Fruit fly (Drosophila melanogaster) whole organism, embryonic: ENCODE results near the gene PolD3.

Source experiments
- Antp ChIP-seq: fragments of 200-800 bp; sonication (Bioruptor generic); optimal IDR thresholded peaks from 3 replicates; lab custom pipeline; 2016; ENCODE audit warnings: missing biosample characterization, missing genetic modification characterization
- Bdp1 ChIP-seq: fragments of 200-800 bp; sonication (Bioruptor generic); optimal IDR thresholded peaks from 3 replicates; lab custom pipeline; 2016; ENCODE audit warnings: missing biosample characterization, missing genetic modification characterization
- BtbVII ChIP-seq: fragments of 200-800 bp; sonication (Bioruptor generic); optimal IDR thresholded peaks from 3 replicates; lab custom pipeline; 2017; ENCODE audit warnings: missing biosample characterization, mild to moderate bottlenecking, missing genetic modification characterization
- CG10462 ChIP-seq: fragments of 200-800 bp; sonication (Bioruptor generic); optimal IDR thresholded peaks from 2 replicates; lab custom pipeline; 2016; ENCODE audit warnings: missing biosample characterization, missing genetic modification characterization
- CG10654 ChIP-seq: fragments of 200-800 bp; sonication (Bioruptor generic); optimal IDR thresholded peaks from 2 replicates; lab custom pipeline; 2016; ENCODE audit warnings: missing biosample characterization, missing genetic modification characterization
- CG11247 ChIP-seq: fragments of 200-800 bp; sonication (Bioruptor generic); IDR thresholded peaks from 2 replicates; pipeline ENCODE4 v1.3.6; 2022; ENCODE audit warnings: missing biosample characterization, missing genetic modification characterization
- CG13296 ChIP-seq: fragments of 200-800 bp; sonication (Bioruptor generic); optimal IDR thresholded peaks from 3 replicates; lab custom pipeline; 2018; ENCODE audit warnings: missing biosample characterization, mild to moderate bottlenecking, missing genetic modification characterization
- CG14710 ChIP-seq: fragments of 200-800 bp; sonication (Bioruptor generic); optimal IDR thresholded peaks from 3 replicates; lab custom pipeline; 2019; ENCODE audit warnings: missing biosample characterization, mild to moderate bottlenecking, missing genetic modification characterization, moderate library complexity
- CG16813 ChIP-seq: fragments of 200-800 bp; sonication (Bioruptor generic); IDR thresholded peaks from 3 replicates; pipeline ENCODE4 v1.3.6; 2022; ENCODE audit warnings: missing biosample characterization, missing genetic modification characterization; ENCODE audit not compliant: partially characterized antibody
- CG17359 ChIP-seq: fragments of 200-800 bp; sonication (Bioruptor generic); optimal IDR thresholded peaks from 3 replicates; lab custom pipeline; 2018; ENCODE audit warnings: missing biosample characterization, mild to moderate bottlenecking, missing genetic modification characterization, moderate library complexity
- CG17385 ChIP-seq: fragments of 200-800 bp; sonication (Bioruptor generic); optimal IDR thresholded peaks from 3 replicates; lab custom pipeline; 2018; ENCODE audit warnings: missing biosample characterization, mild to moderate bottlenecking, missing genetic modification characterization
- CG32772 ChIP-seq: fragments of 200-800 bp; sonication (Bioruptor generic); IDR thresholded peaks from 2 replicates; pipeline ENCODE4 v1.3.6; 2022; ENCODE audit warnings: missing biosample characterization, missing genetic modification characterization
- CG34224 ChIP-seq: fragments of 200-800 bp; sonication (Bioruptor generic); IDR thresholded peaks from 3 replicates; pipeline ENCODE4 v1.3.6; 2022; ENCODE audit warnings: missing biosample characterization, missing genetic modification characterization; ENCODE audit not compliant: partially characterized antibody
- CG6683 ChIP-seq: fragments of 200-800 bp; sonication (Bioruptor generic); optimal IDR thresholded peaks from 2 replicates; lab custom pipeline; 2017; ENCODE audit warnings: missing biosample characterization, mild to moderate bottlenecking, missing genetic modification characterization, missing genetic modification reagents
- CG6854 ChIP-seq: fragments of 200-800 bp; sonication (Bioruptor generic); optimal IDR thresholded peaks from 3 replicates; lab custom pipeline; 2017; ENCODE audit warnings: missing biosample characterization, mild to moderate bottlenecking, missing genetic modification characterization
- CG7271 ChIP-seq: fragments of 200-800 bp; sonication (Bioruptor generic); optimal IDR thresholded peaks from 2 replicates; lab custom pipeline; 2018; ENCODE audit warnings: missing biosample characterization, mild to moderate bottlenecking, missing genetic modification characterization, moderate library complexity
- CG8478 ChIP-seq: fragments of >200 bp; optimal IDR thresholded peaks from 2 replicates; lab custom pipeline; 2018
- CG8944 ChIP-seq: fragments of 200-800 bp; sonication (Bioruptor generic); optimal IDR thresholded peaks from 3 replicates; lab custom pipeline; 2016; ENCODE audit warnings: missing biosample characterization, missing genetic modification characterization
- Dbx ChIP-seq: fragments of 200-800 bp; sonication (Bioruptor generic); IDR thresholded peaks from 3 replicates; pipeline ENCODE4 v1.3.6; 2022; ENCODE audit warnings: missing biosample characterization, missing genetic modification characterization
- Dek ChIP-seq: fragments of 200-800 bp; sonication (Bioruptor generic); optimal IDR thresholded peaks from 3 replicates; lab custom pipeline; 2019; ENCODE audit warnings: missing biosample characterization, mild to moderate bottlenecking, missing genetic modification characterization, moderate library complexity
- Dfd ChIP-seq, 2 experiments: fragments of >200 bp; optimal IDR thresholded peaks; 2 replicates each; lab custom pipeline; 2017; ENCODE audit warnings: missing biosample characterization in 2 of 2, missing genetic modification characterization in 2 of 2
- Eip74EF ChIP-seq, 2 experiments: fragments of 200-800 bp in 1 of 2; fragments of >200 bp in 1 of 2; sonication (Bioruptor generic) in 1 of 2; optimal IDR thresholded peaks; 2 replicates each; lab custom pipeline; 2017 to 2019; ENCODE audit warnings: missing biosample characterization in 2 of 2, missing genetic modification characterization in 2 of 2, mild to moderate bottlenecking in 1 of 2, moderate library complexity in 1 of 2
- Elba2 ChIP-seq: fragments of 200-800 bp; sonication (Bioruptor generic); optimal IDR thresholded peaks from 3 replicates; lab custom pipeline; 2016; ENCODE audit warnings: missing biosample characterization, missing genetic modification characterization
- Lim3 ChIP-seq: fragments of 200-800 bp; sonication (Bioruptor generic); IDR thresholded peaks from 2 replicates; pipeline ENCODE4 v1.3.6; 2022; ENCODE audit warnings: missing biosample characterization, missing genetic modification characterization
- Med ChIP-seq: fragments of 200-800 bp; sonication (Bioruptor generic); peaks from one replicate; lab custom pipeline; 2016; ENCODE audit warnings: missing biosample characterization, missing genetic modification characterization, mild to moderate bottlenecking, inconsistent platforms, moderate library complexity
- Meics ChIP-seq: fragments of 200-800 bp; sonication (Bioruptor generic); optimal IDR thresholded peaks from 2 replicates; lab custom pipeline; 2017; ENCODE audit warnings: missing biosample characterization, mild to moderate bottlenecking, missing genetic modification characterization
- Opbp ChIP-seq: fragments of 200-800 bp; sonication (Bioruptor generic); IDR thresholded peaks from 3 replicates; pipeline ENCODE4 v1.3.6; 2022; ENCODE audit warnings: missing biosample characterization, missing genetic modification characterization; ENCODE audit not compliant: partially characterized antibody
- Usf ChIP-seq: fragments of 200-800 bp; sonication (Bioruptor generic); optimal IDR thresholded peaks from 2 replicates; lab custom pipeline; 2017; ENCODE audit warnings: missing genotype, missing biosample characterization, missing genetic modification characterization
- ap ChIP-seq: fragments of 200-800 bp; sonication (Bioruptor generic); IDR thresholded peaks from 2 replicates; pipeline ENCODE4 v1.3.6; 2022; ENCODE audit warnings: missing biosample characterization, missing genetic modification characterization
- bab2 ChIP-seq: fragments of 200-800 bp; sonication (Bioruptor generic); optimal IDR thresholded peaks from 2 replicates; lab custom pipeline; 2016; ENCODE audit warnings: missing biosample characterization, missing genetic modification characterization
- bbx ChIP-seq: fragments of 200-800 bp; sonication (Bioruptor generic); IDR thresholded peaks from 2 replicates; pipeline ENCODE4 v1.3.6; 2022; ENCODE audit warnings: missing biosample characterization, missing genetic modification characterization; ENCODE audit not compliant: partially characterized antibody
- dan ChIP-seq: fragments of 200-800 bp; sonication (Bioruptor generic); IDR thresholded peaks from 2 replicates; pipeline ENCODE4 v1.3.6; 2022; ENCODE audit warnings: missing biosample characterization, missing genetic modification characterization
- en ChIP-seq: fragments of 200-800 bp; sonication (Bioruptor generic); optimal IDR thresholded peaks from 2 replicates; lab custom pipeline; 2016; ENCODE audit warnings: missing biosample characterization, missing genetic modification characterization
- eyg ChIP-seq: fragments of 200-800 bp; sonication (Bioruptor generic); optimal IDR thresholded peaks from 3 replicates; lab custom pipeline; 2016; ENCODE audit warnings: missing biosample characterization, missing genetic modification characterization
- fru ChIP-seq: fragments of >200 bp; optimal IDR thresholded peaks from 2 replicates; lab custom pipeline; 2017
- grn ChIP-seq: fragments of 200-800 bp; sonication (Bioruptor generic); optimal IDR thresholded peaks from 3 replicates; lab custom pipeline; 2017; ENCODE audit warnings: missing biosample characterization, missing genetic modification characterization
- hb ChIP-seq: fragments of 200-800 bp; sonication (Bioruptor generic); IDR thresholded peaks from 3 replicates; pipeline ENCODE4 v1.3.6; 2022; ENCODE audit warnings: missing biosample characterization, missing genetic modification characterization; ENCODE audit not compliant: partially characterized antibody
- ind ChIP-seq: fragments of 200-800 bp; sonication (Bioruptor generic); optimal IDR thresholded peaks from 3 replicates; lab custom pipeline; 2016; ENCODE audit warnings: missing biosample characterization, missing genetic modification characterization
- jumu ChIP-seq: fragments of 200-800 bp; sonication (Bioruptor generic); optimal IDR thresholded peaks from 3 replicates; lab custom pipeline; 2016; ENCODE audit warnings: missing biosample characterization, missing genetic modification characterization
- ken ChIP-seq: fragments of 200-800 bp; sonication (Bioruptor generic); IDR thresholded peaks from 3 replicates; pipeline ENCODE4 v1.3.6; 2022; ENCODE audit warnings: missing biosample characterization, missing genetic modification characterization
- lbe ChIP-seq: fragments of 200-800 bp; sonication (Bioruptor generic); optimal IDR thresholded peaks from 2 replicates; lab custom pipeline; 2016; ENCODE audit warnings: missing biosample characterization, mild to moderate bottlenecking, missing genetic modification characterization
- lilli ChIP-seq: fragments of 200-800 bp; sonication (Bioruptor generic); optimal IDR thresholded peaks from 3 replicates; lab custom pipeline; 2016; ENCODE audit warnings: missing biosample characterization, missing genetic modification characterization
- maf-S ChIP-seq: fragments of 200-800 bp; sonication (Bioruptor generic); optimal IDR thresholded peaks from 2 replicates; lab custom pipeline; 2016; ENCODE audit warnings: missing biosample characterization, missing genetic modification characterization
- mirr ChIP-seq: fragments of 200-800 bp; sonication (Bioruptor generic); optimal IDR thresholded peaks from 3 replicates; lab custom pipeline; 2018; ENCODE audit warnings: missing biosample characterization, mild to moderate bottlenecking, missing genetic modification characterization
- oc ChIP-seq: fragments of 200-800 bp; sonication (Bioruptor generic); optimal IDR thresholded peaks from 2 replicates; lab custom pipeline; 2018; ENCODE audit warnings: missing biosample characterization, mild to moderate bottlenecking, missing genetic modification characterization, moderate library complexity
- pan ChIP-seq, 4 experiments: fragments of >200 bp in 3 of 4; fragments of 200-800 bp in 1 of 4; sonication (Bioruptor generic) in 1 of 4; optimal IDR thresholded peaks in 3 of 4; IDR thresholded peaks in 1 of 4; 2 replicates each; pipeline versions ENCODE4 v1.3.6 to Lab custom; 2017 to 2022; ENCODE audit warnings: missing biosample characterization in 2 of 4, missing genetic modification characterization in 2 of 4, mixed read lengths in 1 of 4
- phol ChIP-seq: fragments of 200-800 bp; sonication (Bioruptor generic); optimal IDR thresholded peaks from 3 replicates; lab custom pipeline; 2018; ENCODE audit warnings: missing biosample characterization, mild to moderate bottlenecking, missing genetic modification characterization, moderate library complexity
- prd ChIP-seq, 3 experiments: fragments of >200 bp in 2 of 3; fragments of 200-800 bp in 1 of 3; sonication (Bioruptor generic) in 1 of 3; optimal IDR thresholded peaks in 2 of 3; IDR thresholded peaks in 1 of 3; 2 replicates in 2 of 3; 3 replicates in 1 of 3; pipeline versions ENCODE4 v1.3.6 to Lab custom; 2017 to 2022; ENCODE audit warnings: missing biosample characterization in 1 of 3, missing genetic modification characterization in 1 of 3
- sima ChIP-seq: fragments of 200-800 bp; sonication (Bioruptor generic); optimal IDR thresholded peaks from 2 replicates; lab custom pipeline; 2016; ENCODE audit warnings: missing biosample characterization, missing genetic modification characterization
- vvl ChIP-seq: fragments of 200-800 bp; sonication (Bioruptor generic); IDR thresholded peaks from 2 replicates; pipeline ENCODE4 v1.3.6; 2022; ENCODE audit warnings: missing biosample characterization, missing genetic modification characterization

Gene PolD3

DNA sequence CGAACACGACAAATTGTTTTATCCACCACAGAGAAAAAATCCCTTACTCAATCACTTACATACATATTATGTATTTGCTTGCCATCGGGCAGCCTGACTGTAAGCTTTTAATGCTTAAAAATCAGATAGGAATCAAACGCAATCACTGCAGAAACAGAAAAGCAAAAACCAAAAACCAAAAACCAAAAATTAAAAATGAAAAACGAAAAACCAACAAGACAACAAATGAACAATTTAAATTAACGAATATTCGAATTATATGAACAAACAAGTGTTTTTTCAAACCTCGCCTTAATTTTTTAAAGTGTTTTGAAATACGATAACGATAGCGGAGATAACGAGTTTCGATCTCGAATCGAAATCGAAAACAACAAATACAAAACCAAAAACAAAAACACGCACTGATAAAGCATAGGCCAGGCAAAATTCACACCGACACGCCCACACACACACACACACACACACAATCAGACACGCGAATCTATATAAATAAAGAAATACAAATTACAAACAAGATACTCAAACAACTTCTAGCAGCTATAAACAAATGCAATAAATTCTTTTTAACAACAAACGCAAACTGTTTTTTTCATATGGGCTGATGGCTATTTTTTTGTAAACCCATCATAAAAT, 1.8 kb downstream of the PolD3 start (continued):
- no peak for TF ChIP-seq CG8944 (GFP tag; lab: Kevin White, UChicago)
- TF ChIP-seq prd (optimal IDR thresholded peaks at IDR 0.05; lab: Kevin White, UChicago) = no peak
- TF ChIP-seq prd (GFP tag; IDR thresholded peaks at IDR 0.05; lab: Robert Waterston, UW) = peak; percentile 46; the same call in 1 of the 3 replicates
- no peak for TF ChIP-seq en (GFP tag; lab: Kevin White, UChicago)
- no peak for TF ChIP-seq CG10654 (GFP tag; lab: Kevin White, UChicago)
- peak; percentile 34 for TF ChIP-seq CG17359 (tag; lab: Kevin White, UChicago)
- TF ChIP-seq vvl = peak; percentile 77
- TF ChIP-seq Opbp (GFP tag; lab: Robert Waterston, UW) = no peak
- TF ChIP-seq phol (tag; lab: Kevin White, UChicago) = peak; percentile 55
- no peak for TF ChIP-seq lbe (GFP tag; lab: Kevin White, UChicago)
- no peak for TF ChIP-seq jumu (GFP tag; lab: Kevin White, UChicago)
- TF ChIP-seq Usf = no peak
- no peak for TF ChIP-seq CG16813 (GFP tag; lab: Robert Waterston, UW)
- TF ChIP-seq ken (GFP tag; lab: Robert Waterston, UW) = no peak
- TF ChIP-seq Lim3 (GFP tag; lab: Robert Waterston, UW) = no peak
- TF ChIP-seq oc (tag; lab: Kevin White, UChicago) = no peak
- no peak for TF ChIP-seq Antp (GFP tag; lab: Kevin White, UChicago)
- TF ChIP-seq grn (GFP tag; lab: Kevin White, UChicago) = peak; percentile 86
- TF ChIP-seq CG8478 (lab: Kevin White, UChicago) = no peak
- peak; percentile 31 for TF ChIP-seq CG14710 (tag; lab: Kevin White, UChicago)
- TF ChIP-seq CG11247 (GFP tag; lab: Robert Waterston, UW) = no peak
- TF ChIP-seq maf-S = peak; percentile 3
- TF ChIP-seq lilli = peak; percentile 51
- TF ChIP-seq bbx (GFP tag; lab: Robert Waterston, UW) = no peak
- TF ChIP-seq CG17385 = peak; percentile 63
- TF ChIP-seq Dbx (GFP tag; lab: Robert Waterston, UW) = no peak
- TF ChIP-seq ap (GFP tag; lab: Robert Waterston, UW) = no peak
- peak; percentile 86 for TF ChIP-seq Med (GFP tag; lab: Kevin White, UChicago)
- TF ChIP-seq dan (GFP tag; lab: Robert Waterston, UW) = no peak
- peak; percentile 34 for TF ChIP-seq mirr (GFP tag; lab: Kevin White, UChicago)
- peak; percentile 61 for TF ChIP-seq bab2 (GFP tag; lab: Kevin White, UChicago)
- TF ChIP-seq pan (optimal IDR thresholded peaks at IDR 0.05; lab: Kevin White, UChicago) = no peak
- TF ChIP-seq pan (GFP tag; optimal IDR thresholded peaks at IDR 0.05 in 1 of 2, IDR thresholded peaks at IDR 0.05 in 1 of 2) = peak in 1 of 2 experiments; percentile 64
- TF ChIP-seq Dfd (GFP tag; optimal IDR thresholded peaks at IDR 0.05; lab: Kevin White, UChicago) = no peak
- peak; percentile 34 for TF ChIP-seq eyg
- TF ChIP-seq Dek (tag; lab: Kevin White, UChicago) = peak; percentile 3
- TF ChIP-seq CG34224 (GFP tag; lab: Robert Waterston, UW) = no peak
- TF ChIP-seq ind (GFP tag; lab: Kevin White, UChicago) = peak; percentile 43
- no peak for TF ChIP-seq Bdp1 (GFP tag; lab: Kevin White, UChicago)
- TF ChIP-seq Eip74EF (GFP tag; optimal IDR thresholded peaks at IDR 0.05; lab: Kevin White, UChicago) = no peak
- TF ChIP-seq CG7271 (tag; lab: Kevin White, UChicago) = no peak
- peak; percentile 71 for TF ChIP-seq Meics
- TF ChIP-seq hb (GFP tag; lab: Robert Waterston, UW) = no peak
- TF ChIP-seq sima (GFP tag; lab: Kevin White, UChicago) = no peak
- no peak for TF ChIP-seq CG32772 (GFP tag; lab: Robert Waterston, UW)
- no peak for TF ChIP-seq fru
- TF ChIP-seq Elba2 (GFP tag; lab: Kevin White, UChicago) = no peak
- TF ChIP-seq CG6854 (GFP tag; lab: Kevin White, UChicago) = no peak
- TF ChIP-seq CG10462 (GFP tag; lab: Kevin White, UChicago) = no peak
- TF ChIP-seq BtbVII (GFP tag; lab: Kevin White, UChicago) = no peak
- TF ChIP-seq CG6683 (GFP tag; lab: Kevin White, UChicago) = no peak
- peak; percentile 38 for TF ChIP-seq CG13296 (GFP tag; lab: Kevin White, UChicago)
